Worm (Caenorhabditis elegans) whole organism, late embryonic: ENCODE results near the gene C05A2.4.

Experiments used
- C08G9.2 ChIP-seq: sonication (generic microtip); optimal IDR thresholded peaks from 2 replicates; lab custom pipeline; 2016; ENCODE audit warnings: mild to moderate bottlenecking, missing genetic modification characterization, moderate library complexity, missing compliant biosample characterization
- C38D4.7 ChIP-seq: fragments of 200-800 bp; sonication (Bioruptor generic); optimal IDR thresholded peaks from 2 replicates; lab custom pipeline; 2018; ENCODE audit warnings: mild to moderate bottlenecking, missing genetic modification characterization, moderate library complexity, missing compliant biosample characterization
- F13H6.1 ChIP-seq: sonication (generic microtip); optimal IDR thresholded peaks from 2 replicates; lab custom pipeline; 2016; ENCODE audit warnings: missing genetic modification characterization, missing compliant biosample characterization
- K09A11.1 ChIP-seq: sonication (generic microtip); optimal IDR thresholded peaks from 2 replicates; lab custom pipeline; 2017; ENCODE audit warnings: antibody characterized with exemption, mild to moderate bottlenecking, missing genetic modification characterization, missing compliant biosample characterization; ENCODE audit not compliant: insufficient read depth
- T23F11.4 ChIP-seq: fragments of 200-800 bp; sonication (Bioruptor generic); optimal IDR thresholded peaks from 2 replicates; lab custom pipeline; 2018; ENCODE audit warnings: mild to moderate bottlenecking, missing genetic modification characterization, missing compliant biosample characterization
- Y22D7AL.16 ChIP-seq: sonication (generic microtip); optimal IDR thresholded peaks from 2 replicates; lab custom pipeline; 2016; ENCODE audit warnings: missing genetic modification characterization, missing compliant biosample characterization
- ama-1 ChIP-seq: fragments of 150-350 bp; optimal IDR thresholded peaks from 2 replicates; lab custom pipeline; 2014
- ceh-14 ChIP-seq: sonication (generic microtip); optimal IDR thresholded peaks from 2 replicates; lab custom pipeline; 2016; ENCODE audit warnings: missing genotype, missing genetic modification characterization, missing compliant biosample characterization
- ceh-22 ChIP-seq: sonication (generic microtip); optimal IDR thresholded peaks from 2 replicates; lab custom pipeline; 2017; ENCODE audit warnings: missing biosample characterization, missing genetic modification characterization
- ceh-45 ChIP-seq: fragments of 200-800 bp; sonication (Bioruptor generic); IDR thresholded peaks from 2 replicates; pipeline ENCODE4 v1.3.6; 2022; ENCODE audit warnings: missing genetic modification reagents, missing genetic modification characterization, missing compliant biosample characterization
- ceh-9 ChIP-seq: sonication (generic microtip); optimal IDR thresholded peaks from 2 replicates; lab custom pipeline; 2016; ENCODE audit warnings: mild to moderate bottlenecking, missing genetic modification characterization, inconsistent platforms, missing compliant biosample characterization
- dmd-4 ChIP-seq: sonication (generic microtip); optimal IDR thresholded peaks from 2 replicates; lab custom pipeline; 2016; ENCODE audit warnings: borderline replicate concordance, missing genetic modification characterization, missing compliant biosample characterization
- ets-4 ChIP-seq: sonication (generic microtip); optimal IDR thresholded peaks from 2 replicates; lab custom pipeline; 2016; ENCODE audit warnings: missing genetic modification characterization, missing compliant biosample characterization
- eyg-1 ChIP-seq: sonication (generic microtip); optimal IDR thresholded peaks from 2 replicates; lab custom pipeline; 2016; ENCODE audit warnings: missing genotype, missing genetic modification characterization, missing compliant biosample characterization
- fkh-6 ChIP-seq: sonication (generic microtip); optimal IDR thresholded peaks from 2 replicates; lab custom pipeline; 2016; ENCODE audit warnings: missing genetic modification characterization, missing compliant biosample characterization
- hlh-30 ChIP-seq: sonication (generic microtip); optimal IDR thresholded peaks from 2 replicates; lab custom pipeline; 2017; ENCODE audit warnings: antibody characterized with exemption, missing genetic modification characterization, missing compliant biosample characterization; ENCODE audit not compliant: insufficient read depth
- hlh-6 ChIP-seq: sonication (generic microtip); optimal IDR thresholded peaks from 2 replicates; lab custom pipeline; 2016; ENCODE audit warnings: missing genotype, missing genetic modification characterization, missing compliant biosample characterization
- hlh-8 ChIP-seq: sonication (generic microtip); optimal IDR thresholded peaks from 2 replicates; lab custom pipeline; 2016; ENCODE audit warnings: missing genotype, missing genetic modification characterization, missing compliant biosample characterization
- lim-6 ChIP-seq: sonication (generic microtip); optimal IDR thresholded peaks from 2 replicates; lab custom pipeline; 2016; ENCODE audit warnings: missing genetic modification characterization, missing compliant biosample characterization
- madf-2 ChIP-seq: sonication (generic microtip); optimal IDR thresholded peaks from 2 replicates; lab custom pipeline; 2017; ENCODE audit warnings: missing genetic modification characterization, missing compliant biosample characterization
- mec-3 ChIP-seq: sonication (generic microtip); optimal IDR thresholded peaks from 2 replicates; lab custom pipeline; 2016; ENCODE audit warnings: borderline replicate concordance, missing genetic modification characterization, missing compliant biosample characterization
- nfya-1 ChIP-seq: sonication (generic microtip); optimal IDR thresholded peaks from 2 replicates; lab custom pipeline; 2017; ENCODE audit warnings: missing genetic modification characterization, mild to moderate bottlenecking, missing compliant biosample characterization, antibody characterized with exemption, moderate library complexity
- nhr-11 ChIP-seq: fragments of 150-350 bp; optimal IDR thresholded peaks from 2 replicates; lab custom pipeline; 2014; ENCODE audit warnings: missing biosample characterization, missing genetic modification characterization
- nhr-232 ChIP-seq: sonication (generic microtip); optimal IDR thresholded peaks from 2 replicates; lab custom pipeline; 2016; ENCODE audit warnings: missing genetic modification characterization, missing compliant biosample characterization
- npax-4 ChIP-seq: sonication (generic microtip); optimal IDR thresholded peaks from 2 replicates; lab custom pipeline; 2016; ENCODE audit warnings: missing genetic modification characterization, missing compliant biosample characterization
- pha-4 ChIP-seq: fragments of 150-350 bp; optimal IDR thresholded peaks from 2 replicates; lab custom pipeline; 2018; ENCODE audit warnings: missing biosample characterization, missing genetic modification reagents, missing genetic modification characterization
- pqm-1 ChIP-seq: sonication (generic microtip); optimal IDR thresholded peaks from 2 replicates; lab custom pipeline; 2016; ENCODE audit warnings: missing genetic modification characterization, missing compliant biosample characterization
- ref-2 ChIP-seq: sonication (generic microtip); optimal IDR thresholded peaks from 2 replicates; lab custom pipeline; 2016; ENCODE audit warnings: missing genetic modification characterization, missing compliant biosample characterization
- rnt-1 ChIP-seq: sonication (generic microtip); optimal IDR thresholded peaks from 2 replicates; lab custom pipeline; 2016; ENCODE audit warnings: missing genetic modification characterization, missing compliant biosample characterization
- sdc-2 ChIP-seq: sonication (generic microtip); optimal IDR thresholded peaks from 2 replicates; lab custom pipeline; 2016; ENCODE audit warnings: missing genotype, missing genetic modification characterization, missing compliant biosample characterization
- tbx-2 ChIP-seq: sonication (generic microtip); optimal IDR thresholded peaks from 2 replicates; lab custom pipeline; 2016; ENCODE audit warnings: missing genetic modification characterization, missing compliant biosample characterization
- unc-3 ChIP-seq, 2 experiments: fragments of 200-800 bp in 1 of 2; sonication (Bioruptor generic) in 1 of 2; sonication (generic microtip) in 1 of 2; conservative IDR thresholded peaks in 1 of 2; optimal IDR thresholded peaks in 1 of 2; 2 replicates each; pipeline versions ENCODE4 v1.3.6 to Lab custom; 2016 to 2022; ENCODE audit warnings: missing compliant biosample characterization in 2 of 2, missing genetic modification characterization in 2 of 2, missing genetic modification reagents in 1 of 2
- unc-55 ChIP-seq: sonication (generic microtip); optimal IDR thresholded peaks from 2 replicates; lab custom pipeline; 2017; ENCODE audit warnings: missing biosample characterization, missing genetic modification reagents, missing genetic modification characterization
- unc-86 ChIP-seq: sonication (generic microtip); optimal IDR thresholded peaks from 2 replicates; lab custom pipeline; 2016; ENCODE audit warnings: missing genetic modification characterization, missing compliant biosample characterization
- zip-5 ChIP-seq: sonication (generic microtip); optimal IDR thresholded peaks from 2 replicates; lab custom pipeline; 2016; ENCODE audit warnings: missing genetic modification characterization, missing compliant biosample characterization
- ztf-16 ChIP-seq: sonication (generic microtip); optimal IDR thresholded peaks from 2 replicates; lab custom pipeline; 2017; ENCODE audit warnings: missing genetic modification characterization, missing compliant biosample characterization

The C05A2.4 gene

DNA sequence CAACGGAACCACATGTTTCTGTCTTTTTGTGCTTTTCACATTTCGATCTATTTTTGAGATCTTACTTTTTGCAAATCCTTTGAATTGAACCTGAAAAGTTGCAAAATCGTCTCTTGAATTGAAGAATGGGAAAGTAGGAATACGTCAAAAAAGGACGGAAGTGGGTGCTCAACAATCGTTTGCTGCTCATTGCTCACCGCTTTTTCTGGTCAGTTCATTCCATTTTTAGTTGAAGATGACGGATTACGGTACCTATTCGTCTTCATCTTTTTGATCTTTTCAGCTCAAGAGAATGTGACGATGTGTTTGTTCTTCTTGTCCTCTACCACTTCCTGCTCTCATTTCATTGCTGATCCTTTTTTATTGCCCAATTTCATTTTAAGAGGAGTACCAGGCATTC, at the start of gene C05A2.4:
C05A2.4 (plus strand) TSS at position 301 of the 400 bp plus-strand sequence.
- no peak for TF ChIP-seq unc-55
- TF ChIP-seq nhr-232 (tag; lab: Kevin White, UChicago), result no peak
- no peak for TF ChIP-seq ceh-45 (GFP tag; lab: Robert Waterston, UW)
- TF ChIP-seq C38D4.7 (GFP tag; lab: Kevin White, UChicago), result no peak
- no peak for TF ChIP-seq hlh-8 (tag; lab: Kevin White, UChicago)
- TF ChIP-seq pha-4, result no peak
- no peak for TF ChIP-seq Y22D7AL.16 (tag; lab: Kevin White, UChicago)
- no peak for TF ChIP-seq npax-4 (tag; lab: Kevin White, UChicago)
- TF ChIP-seq fkh-6, result no peak
- no peak for TF ChIP-seq F13H6.1 (tag; lab: Kevin White, UChicago)
- no peak for TF ChIP-seq mec-3
- no peak for TF ChIP-seq ref-2 (tag; lab: Kevin White, UChicago)
- TF ChIP-seq, all 69 proteins: peak for 0

DNA sequence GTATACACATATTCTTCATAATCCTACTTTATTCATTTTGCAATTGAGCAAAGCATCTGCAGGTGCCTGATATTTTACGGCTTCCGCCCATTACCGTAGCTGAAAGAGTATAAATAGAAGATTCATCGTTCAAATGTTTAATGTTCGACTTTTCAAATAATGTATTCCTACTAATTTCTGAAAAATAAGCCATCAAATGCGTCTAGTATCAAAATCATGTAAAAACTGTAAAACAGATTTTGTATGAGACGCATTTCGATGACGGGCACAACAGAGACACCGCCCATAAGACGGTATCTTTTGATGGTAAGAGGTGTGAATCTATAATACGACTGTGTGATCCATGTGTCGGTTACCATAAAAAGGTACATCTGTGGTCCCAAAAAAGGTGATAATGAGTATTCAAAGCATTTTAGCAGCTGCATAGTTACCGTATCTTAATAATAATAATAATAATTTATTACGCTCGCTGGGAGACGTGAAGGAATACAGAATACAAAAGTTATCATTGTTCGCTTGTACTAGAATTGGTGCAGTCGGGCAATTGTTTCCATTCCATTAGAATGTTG, 48.2 kb upstream of the C05A2.4 start, which contains the start of the genes C32C4.3 and C32C4.16:
C32C4.3 (minus strand) TSS at position 101 of the 569 bp plus-strand sequence.
C32C4.16 (plus strand) TSS at position 519 of the 569 bp plus-strand sequence.
- TF ChIP-seq ref-2 (tag; lab: Kevin White, UChicago), result no peak
- TF ChIP-seq zip-5, result no peak
- TF ChIP-seq sdc-2 (tag; lab: Kevin White, UChicago), result no peak
- no peak for TF ChIP-seq Y22D7AL.16 (tag; lab: Kevin White, UChicago)
- no peak for TF ChIP-seq ceh-22 (tag; lab: Kevin White, UChicago)
- TF ChIP-seq tbx-2 (tag; lab: Kevin White, UChicago), result no peak
- no peak for TF ChIP-seq ztf-16 (tag; lab: Kevin White, UChicago)
- TF ChIP-seq lim-6 (tag; lab: Kevin White, UChicago), result no peak
- no peak for TF ChIP-seq ama-1 (lab: Kevin White, UChicago)
- no peak for TF ChIP-seq dmd-4 (tag; lab: Kevin White, UChicago)
- no peak for TF ChIP-seq ceh-14 (tag; lab: Kevin White, UChicago)
- no peak for TF ChIP-seq K09A11.1
- no peak for TF ChIP-seq ceh-9 (tag; lab: Kevin White, UChicago)

DNA sequence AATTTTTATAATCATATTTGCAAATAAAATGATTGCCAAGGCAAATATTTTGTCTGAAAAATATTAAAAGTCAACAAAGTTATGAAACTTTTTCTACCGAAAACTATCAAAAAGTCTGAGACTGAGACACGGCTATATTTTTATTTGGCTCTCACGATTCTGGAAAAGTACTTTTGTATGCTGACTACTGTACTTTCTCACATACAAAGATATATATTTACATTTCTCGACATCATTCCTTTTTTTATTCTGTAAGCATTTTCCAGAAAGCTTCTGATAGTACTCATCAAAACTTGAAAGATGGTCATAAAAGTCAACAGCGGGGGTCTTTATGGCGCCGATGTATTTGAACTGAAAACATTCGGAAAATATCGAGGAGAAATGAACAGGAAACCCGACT, 47.1 kb upstream of the C05A2.4 start, which contains the start of gene aqp-6:
aqp-6 (plus strand) TSS at position 301 of the 400 bp plus-strand sequence.
- no peak for TF ChIP-seq zip-5
- TF ChIP-seq madf-2 (tag; lab: Kevin White, UChicago), result no peak
- TF ChIP-seq ets-4, result no peak
- TF ChIP-seq nfya-1, result no peak
- TF ChIP-seq npax-4 (tag; lab: Kevin White, UChicago), result no peak
- no peak for TF ChIP-seq lim-6 (tag; lab: Kevin White, UChicago)
- TF ChIP-seq nhr-11 (tag; lab: Kevin White, UChicago), result no peak
- no peak for TF ChIP-seq pqm-1
- no peak for TF ChIP-seq unc-86 (tag; lab: Kevin White, UChicago)
- TF ChIP-seq hlh-30 (tag; lab: Kevin White, UChicago), result no peak
- no peak for TF ChIP-seq T23F11.4
- TF ChIP-seq unc-3 (GFP tag; conservative IDR thresholded peaks at IDR 0.05; lab: Robert Waterston, UW), result no peak
- TF ChIP-seq unc-3 (tag; optimal IDR thresholded peaks at IDR 0.05; lab: Kevin White, UChicago), result no peak
- no peak for TF ChIP-seq C08G9.2 (tag; lab: Kevin White, UChicago)
- TF ChIP-seq hlh-8 (tag; lab: Kevin White, UChicago), result no peak
- no peak for TF ChIP-seq mec-3
- TF ChIP-seq eyg-1 (tag; lab: Kevin White, UChicago), result no peak
- no peak for TF ChIP-seq ceh-45 (GFP tag; lab: Robert Waterston, UW)
- TF ChIP-seq hlh-6 (tag; lab: Kevin White, UChicago), result no peak
- TF ChIP-seq, all 69 proteins: peak for 0

DNA sequence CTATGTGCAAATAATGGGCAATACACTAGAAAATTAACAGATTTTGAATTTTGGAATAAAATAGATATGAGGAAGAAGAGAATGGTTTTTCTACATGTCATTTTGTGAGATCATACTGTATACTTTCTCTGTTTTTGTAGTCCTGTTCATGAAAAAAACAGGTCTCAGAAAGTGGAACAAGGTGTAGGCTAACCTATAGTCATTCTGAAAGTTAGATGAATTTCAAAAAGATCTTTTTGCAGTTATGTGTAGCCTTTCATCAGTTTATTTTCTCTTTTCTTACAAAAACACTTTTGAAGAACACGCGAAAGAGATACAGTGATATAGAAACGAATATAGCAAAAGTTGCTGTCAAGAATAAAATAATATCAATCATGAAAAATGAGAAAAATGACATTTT, 41.1 kb upstream of the C05A2.4 start, which contains the start of gene ugt-35:
ugt-35 (minus strand) TSS at position 101 of the 400 bp plus-strand sequence.
- TF ChIP-seq hlh-6 (tag; lab: Kevin White, UChicago) (no peak), dmd-4 (tag; lab: Kevin White, UChicago) (no peak), ref-2 (tag; lab: Kevin White, UChicago) (no peak), rnt-1 (tag; lab: Kevin White, UChicago) (no peak), K09A11.1 (no peak), Y22D7AL.16 (tag; lab: Kevin White, UChicago) (no peak), lim-6 (tag; lab: Kevin White, UChicago) (no peak), tbx-2 (tag; lab: Kevin White, UChicago) (no peak)
